ENCODE assay signal across 1 fruit fly cellular context in the genomic region with DNA sequence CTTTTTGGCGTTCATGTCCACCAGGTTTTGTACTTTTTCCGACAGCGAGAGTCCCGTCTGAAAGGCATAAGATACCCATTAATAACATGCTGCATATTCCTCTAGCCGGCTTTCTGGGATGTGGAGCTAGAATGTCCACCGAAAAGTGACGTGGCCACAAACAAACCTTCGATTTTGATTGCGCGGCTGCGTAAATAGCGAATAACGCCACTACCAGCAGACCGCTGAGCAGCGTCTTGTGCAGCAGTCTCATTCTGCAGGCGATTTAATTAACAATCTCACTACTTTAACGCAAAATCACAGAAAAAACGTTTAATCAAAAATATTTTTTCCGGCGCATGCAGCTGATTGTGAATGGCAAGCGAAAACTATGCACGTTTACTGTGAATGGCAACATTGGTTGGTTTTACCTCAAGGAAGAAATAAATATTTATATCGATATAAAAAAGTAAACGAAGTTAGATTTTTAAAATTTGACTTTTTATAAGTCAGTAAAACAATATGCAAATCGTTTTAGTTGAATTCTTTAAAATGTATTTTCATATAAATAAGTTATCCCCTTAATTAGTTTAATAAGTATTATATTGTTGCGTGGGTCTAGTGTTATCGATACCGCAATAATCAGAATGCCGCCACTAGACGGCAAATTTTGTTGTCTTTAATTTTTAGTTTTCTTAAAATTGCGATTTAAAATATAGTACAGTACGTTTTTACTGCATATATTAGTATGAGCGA.
A peak's percentile ranks its signal among the peaks of the same experiment; 100 is the strongest.
TF ChIP-seq lines count a peak whose summit lies in the region.

Ostgamma (minus strand) TSS at position 376 of the 735 bp plus-strand sequence.
Mettl14 (plus strand) TSS at position 611 of the 735 bp plus-strand sequence.

TF ChIP-seq in whole organism, embryonic, 481 proteins besides CTCF, POLR2A, EP300 and RAD21 (continued from another document and continues in another):
- TF ChIP-seq Blimp-1 (GFP tag; optimal IDR thresholded peaks at IDR 0.05; lab: Kevin White, UChicago) (no peak), CG9215 (GFP tag; IDR thresholded peaks at IDR 0.05; lab: Robert Waterston, UW) (no peak), CG10274 (GFP tag; optimal IDR thresholded peaks at IDR 0.05; lab: Kevin White, UChicago) (no peak), Dad (GFP tag; optimal IDR thresholded peaks at IDR 0.05; lab: Kevin White, UChicago) (no peak), CG7839 (tag; optimal IDR thresholded peaks at IDR 0.05; lab: Kevin White, UChicago) (no peak), CG6654 (GFP tag; optimal IDR thresholded peaks at IDR 0.05; lab: Kevin White, UChicago) (no peak), fd96Cb (tag; optimal IDR thresholded peaks at IDR 0.05; lab: Kevin White, UChicago) (no peak), CG3847 (GFP tag; IDR thresholded peaks at IDR 0.05; lab: Robert Waterston, UW) (no peak), Atf3 (GFP tag; optimal IDR thresholded peaks at IDR 0.05; lab: Kevin White, UChicago) (no peak), row (GFP tag; IDR thresholded peaks at IDR 0.05; lab: Robert Waterston, UW) (peak; percentile 70), gro (GFP tag; optimal IDR thresholded peaks at IDR 0.05; lab: Kevin White, UChicago) (no peak), Asciz (GFP tag; optimal IDR thresholded peaks at IDR 0.05; lab: Kevin White, UChicago) (no peak), CG18476 (GFP tag; optimal IDR thresholded peaks at IDR 0.05; lab: Kevin White, UChicago) (no peak), CG15696 (tag; optimal IDR thresholded peaks at IDR 0.05; lab: Kevin White, UChicago) (peak; percentile 9), Vsx1 (GFP tag; optimal IDR thresholded peaks at IDR 0.05; lab: Kevin White, UChicago) (no peak), fu2 (GFP tag; optimal IDR thresholded peaks at IDR 0.05; lab: Kevin White, UChicago) (no peak), sqz (GFP tag; optimal IDR thresholded peaks at IDR 0.05; lab: Kevin White, UChicago) (no peak), CG32772 (GFP tag; IDR thresholded peaks at IDR 0.05; lab: Robert Waterston, UW) (no peak), oc (tag; optimal IDR thresholded peaks at IDR 0.05; lab: Kevin White, UChicago) (no peak), CG18764 (GFP tag; optimal IDR thresholded peaks at IDR 0.05; lab: Kevin White, UChicago) (no peak), sens-2 (GFP tag; IDR thresholded peaks at IDR 0.05; lab: Robert Waterston, UW) (no peak), cwo (GFP tag; optimal IDR thresholded peaks at IDR 0.05; lab: Kevin White, UChicago) (no peak), chn (GFP tag; optimal IDR thresholded peaks at IDR 0.05; lab: Kevin White, UChicago) (no peak), Mes4 (GFP tag; optimal IDR thresholded peaks at IDR 0.05; lab: Kevin White, UChicago) (no peak), en (GFP tag; optimal IDR thresholded peaks at IDR 0.05; lab: Kevin White, UChicago) (no peak), CG4707 (GFP tag; optimal IDR thresholded peaks at IDR 0.05; lab: Kevin White, UChicago) (no peak), abd-A (tag; optimal IDR thresholded peaks at IDR 0.05; lab: Kevin White, UChicago) (no peak), CG7987 (GFP tag; optimal IDR thresholded peaks at IDR 0.05; lab: Kevin White, UChicago) (no peak), NC2α (GFP tag; optimal IDR thresholded peaks at IDR 0.05; lab: Kevin White, UChicago) (no peak), emc (GFP tag; optimal IDR thresholded peaks at IDR 0.05; lab: Kevin White, UChicago) (no peak), CG9817 (tag; optimal IDR thresholded peaks at IDR 0.05; lab: Kevin White, UChicago) (peak; percentile 3), esg (GFP tag; conservative IDR thresholded peaks at IDR 0.05; lab: Robert Waterston, UW) (no peak), CG31441 (GFP tag; IDR thresholded peaks at IDR 0.05; lab: Robert Waterston, UW) (0 out of 2 replicates have a peak, but pooled peaks have one; percentile 32), D19A (tag; optimal IDR thresholded peaks at IDR 0.05; lab: Kevin White, UChicago) (no peak), CG16813 (GFP tag; IDR thresholded peaks at IDR 0.05; lab: Robert Waterston, UW; ENCODE audit: partially characterized antibody) (peak; percentile 72), Ada2b (GFP tag; IDR thresholded peaks at IDR 0.05; lab: Robert Waterston, UW) (no peak), ken (GFP tag; IDR thresholded peaks at IDR 0.05; lab: Robert Waterston, UW) (no peak), CG6765 (GFP tag; optimal IDR thresholded peaks at IDR 0.05; lab: Kevin White, UChicago) (no peak), CG13123 (GFP tag; optimal IDR thresholded peaks at IDR 0.05; lab: Kevin White, UChicago) (no peak), CHES-1-like (GFP tag; optimal IDR thresholded peaks at IDR 0.05; lab: Kevin White, UChicago) (no peak), CG3407 (GFP tag; optimal IDR thresholded peaks at IDR 0.05; lab: Kevin White, UChicago) (no peak), CG13287 (GFP tag; IDR thresholded peaks at IDR 0.05; lab: Robert Waterston, UW; ENCODE audit: partially characterized antibody) (peak; percentile 89), Aef1 (GFP tag; IDR thresholded peaks at IDR 0.05; lab: Robert Waterston, UW) (no peak), danr (GFP tag; IDR thresholded peaks at IDR 0.05; lab: Robert Waterston, UW) (no peak), Trl (optimal IDR thresholded peaks at IDR 0.05; lab: Kevin White, UChicago) (no peak), Trl (GFP tag; optimal IDR thresholded peaks at IDR 0.05; lab: Kevin White, UChicago) (no peak), Pdp1 (GFP tag; optimal IDR thresholded peaks at IDR 0.05; lab: Kevin White, UChicago) (no peak), Hr51 (GFP tag; optimal IDR thresholded peaks at IDR 0.05; lab: Kevin White, UChicago) (no peak), sens (GFP tag; lab: Kevin White, UChicago) (peak; percentile 19), fd64A (GFP tag; optimal IDR thresholded peaks at IDR 0.05; lab: Kevin White, UChicago) (no peak), Dek (tag; optimal IDR thresholded peaks at IDR 0.05; lab: Kevin White, UChicago) (no peak), CG10565 (GFP tag; optimal IDR thresholded peaks at IDR 0.05; lab: Kevin White, UChicago) (no peak), CG8089 (GFP tag; optimal IDR thresholded peaks at IDR 0.05; lab: Kevin White, UChicago) (no peak), CG17361 (GFP tag; IDR thresholded peaks at IDR 0.05; lab: Robert Waterston, UW) (peak; percentile 36; the same call in 1 of the 3 replicates), fd102C (GFP tag; optimal IDR thresholded peaks at IDR 0.05; lab: Kevin White, UChicago) (no peak), sd (tag; optimal IDR thresholded peaks at IDR 0.05; lab: Kevin White, UChicago) (peak; percentile 54), MESR4 (GFP tag; optimal IDR thresholded peaks at IDR 0.05; lab: Kevin White, UChicago) (peak; percentile 55), CG17568 (GFP tag; optimal IDR thresholded peaks at IDR 0.05; lab: Kevin White, UChicago) (no peak), gt (GFP tag; IDR thresholded peaks at IDR 0.05; lab: Robert Waterston, UW) (no peak), Sin3A (optimal IDR thresholded peaks at IDR 0.05; lab: Kevin White, UChicago) (peak; percentile 6), klu (GFP tag; IDR thresholded peaks at IDR 0.05; lab: Robert Waterston, UW) (no peak), CG5953 (GFP tag; IDR thresholded peaks at IDR 0.05; lab: Robert Waterston, UW) (no peak), CG3838 (GFP tag; optimal IDR thresholded peaks at IDR 0.05; lab: Kevin White, UChicago) (no peak), Chrac-16 (GFP tag; optimal IDR thresholded peaks at IDR 0.05; lab: Kevin White, UChicago) (no peak), Dp (GFP tag; optimal IDR thresholded peaks at IDR 0.05; lab: Kevin White, UChicago) (peak; percentile 35), ewg (GFP tag; optimal IDR thresholded peaks at IDR 0.05; lab: Kevin White, UChicago) (peak; percentile 14), kah (GFP tag; optimal IDR thresholded peaks at IDR 0.05; lab: Kevin White, UChicago) (no peak), CG6689 (GFP tag; IDR thresholded peaks at IDR 0.05; lab: Robert Waterston, UW) (no peak), Gug (GFP tag; IDR thresholded peaks at IDR 0.05; lab: Robert Waterston, UW) (no peak), CG16779 (GFP tag; IDR thresholded peaks at IDR 0.05; lab: Robert Waterston, UW) (no peak), eve (GFP tag; optimal IDR thresholded peaks at IDR 0.05; lab: Kevin White, UChicago) (no peak), CG12659 (GFP tag; optimal IDR thresholded peaks at IDR 0.05; lab: Kevin White, UChicago) (peak; percentile 67), CG43689 (GFP tag; IDR thresholded peaks at IDR 0.05; lab: Robert Waterston, UW) (no peak), Opbp (GFP tag; IDR thresholded peaks at IDR 0.05; lab: Robert Waterston, UW; ENCODE audit: partially characterized antibody) (peak; percentile 66; the same call in 2 of the 3 replicates), tx (GFP tag; optimal IDR thresholded peaks at IDR 0.05; lab: Kevin White, UChicago) (no peak), ara (GFP tag; IDR thresholded peaks at IDR 0.05; lab: Robert Waterston, UW) (no peak), Mad (GFP tag; optimal IDR thresholded peaks at IDR 0.05; lab: Kevin White, UChicago) (no peak), CG10543 (GFP tag; optimal IDR thresholded peaks at IDR 0.05; lab: Kevin White, UChicago) (no peak), disco-r (GFP tag; optimal IDR thresholded peaks at IDR 0.05; lab: Kevin White, UChicago) (no peak), ham (GFP tag; IDR thresholded peaks at IDR 0.05; lab: Robert Waterston, UW) (no peak), chif (GFP tag; optimal IDR thresholded peaks at IDR 0.05; lab: Kevin White, UChicago) (no peak), pnt (GFP tag; optimal IDR thresholded peaks at IDR 0.05; lab: Kevin White, UChicago) (no peak), stc (GFP tag; IDR thresholded peaks at IDR 0.05; lab: Robert Waterston, UW) (no peak), tin (GFP tag; optimal IDR thresholded peaks at IDR 0.05; lab: Kevin White, UChicago) (peak; percentile 7), trh (GFP tag; optimal IDR thresholded peaks at IDR 0.05; lab: Kevin White, UChicago) (no peak), CG9797 (GFP tag; optimal IDR thresholded peaks at IDR 0.05; lab: Kevin White, UChicago) (no peak), Optix (GFP tag; IDR thresholded peaks at IDR 0.05; lab: Robert Waterston, UW) (no peak), Ets65A (GFP tag; lab: Kevin White, UChicago) (no peak), trem (tag; optimal IDR thresholded peaks at IDR 0.05; lab: Kevin White, UChicago) (peak; percentile 36), chinmo (GFP tag; IDR thresholded peaks at IDR 0.05; lab: Robert Waterston, UW; ENCODE audit: partially characterized antibody) (no peak), Jarid2 (GFP tag; optimal IDR thresholded peaks at IDR 0.05; lab: Kevin White, UChicago) (no peak), Hand (GFP tag; optimal IDR thresholded peaks at IDR 0.05; lab: Kevin White, UChicago) (no peak), da (GFP tag; optimal IDR thresholded peaks at IDR 0.05; lab: Kevin White, UChicago) (no peak), CG2678 (tag; optimal IDR thresholded peaks at IDR 0.05; lab: Kevin White, UChicago) (no peak), Lim3 (GFP tag; IDR thresholded peaks at IDR 0.05; lab: Robert Waterston, UW) (no peak), kay (GFP tag; optimal IDR thresholded peaks at IDR 0.05; lab: Kevin White, UChicago) (no peak), Scr (GFP tag; IDR thresholded peaks at IDR 0.05; lab: Robert Waterston, UW; ENCODE audit: partially characterized antibody) (peak; percentile 89), CG6813 (GFP tag; optimal IDR thresholded peaks at IDR 0.05; lab: Kevin White, UChicago) (no peak), CG1603 (tag; optimal IDR thresholded peaks at IDR 0.05; lab: Kevin White, UChicago) (peak; percentile 7), dpn (GFP tag; optimal IDR thresholded peaks at IDR 0.05; lab: Kevin White, UChicago) (no peak), CG17359 (tag; optimal IDR thresholded peaks at IDR 0.05; lab: Kevin White, UChicago) (no peak), CG18619 (GFP tag; optimal IDR thresholded peaks at IDR 0.05; lab: Kevin White, UChicago) (no peak), Stat92E (GFP tag; optimal IDR thresholded peaks at IDR 0.05; lab: Kevin White, UChicago) (no peak), sc (optimal IDR thresholded peaks at IDR 0.05; lab: Kevin White, UChicago) (no peak), sc (GFP tag; optimal IDR thresholded peaks at IDR 0.05; lab: Kevin White, UChicago) (no peak), CG3726 (GFP tag; IDR thresholded peaks at IDR 0.05; lab: Robert Waterston, UW) (no peak), Sry-δ (GFP tag; optimal IDR thresholded peaks at IDR 0.05; lab: Kevin White, UChicago) (peak; percentile 74), nerfin-1 (tag; optimal IDR thresholded peaks at IDR 0.05; lab: Kevin White, UChicago) (peak; percentile 24), CG8765 (GFP tag; IDR thresholded peaks at IDR 0.05; lab: Robert Waterston, UW) (no peak), dati (GFP tag; IDR thresholded peaks at IDR 0.05; lab: Robert Waterston, UW) (no peak), CG9876 (GFP tag; optimal IDR thresholded peaks at IDR 0.05; lab: Kevin White, UChicago) (no peak), fd3F (GFP tag; optimal IDR thresholded peaks at IDR 0.05; lab: Kevin White, UChicago) (no peak), vvl (GFP tag; IDR thresholded peaks at IDR 0.05; lab: Robert Waterston, UW) (no peak), CG1529 (GFP tag; optimal IDR thresholded peaks at IDR 0.05; lab: Kevin White, UChicago) (no peak), Camta (GFP tag; optimal IDR thresholded peaks at IDR 0.05; lab: Kevin White, UChicago) (no peak), CG11560 (tag; IDR thresholded peaks at IDR 0.05; lab: Robert Waterston, UW) (no peak), CG11093 (GFP tag; IDR thresholded peaks at IDR 0.05; lab: Robert Waterston, UW) (no peak), Fer3 (tag; optimal IDR thresholded peaks at IDR 0.05; lab: Kevin White, UChicago) (no peak), Side (GFP tag; optimal IDR thresholded peaks at IDR 0.05; lab: Kevin White, UChicago) (no peak), Hsf (GFP tag; optimal IDR thresholded peaks at IDR 0.05; lab: Kevin White, UChicago) (no peak), CG12219 (GFP tag; optimal IDR thresholded peaks at IDR 0.05; lab: Kevin White, UChicago) (no peak), odd (GFP tag; optimal IDR thresholded peaks at IDR 0.05; lab: Kevin White, UChicago) (no peak), dimm (GFP tag; IDR thresholded peaks at IDR 0.05; lab: Robert Waterston, UW) (no peak), CG31365 (tag; optimal IDR thresholded peaks at IDR 0.05; lab: Kevin White, UChicago) (no peak), ATbp (GFP tag; optimal IDR thresholded peaks at IDR 0.05; lab: Kevin White, UChicago) (no peak), CG7357 (GFP tag; IDR thresholded peaks at IDR 0.05; lab: Robert Waterston, UW) (no peak), sima (GFP tag; optimal IDR thresholded peaks at IDR 0.05; lab: Kevin White, UChicago) (no peak), Oli (tag; optimal IDR thresholded peaks at IDR 0.05; lab: Kevin White, UChicago) (no peak), CG13894 (tag; optimal IDR thresholded peaks at IDR 0.05; lab: Kevin White, UChicago) (no peak), gce (GFP tag; IDR thresholded peaks at IDR 0.05; lab: Robert Waterston, UW) (no peak), scrt (GFP tag; optimal IDR thresholded peaks at IDR 0.05; lab: Kevin White, UChicago) (no peak)
